Worm (Caenorhabditis elegans): ENCODE results near the gene clec-74.

DNA sequence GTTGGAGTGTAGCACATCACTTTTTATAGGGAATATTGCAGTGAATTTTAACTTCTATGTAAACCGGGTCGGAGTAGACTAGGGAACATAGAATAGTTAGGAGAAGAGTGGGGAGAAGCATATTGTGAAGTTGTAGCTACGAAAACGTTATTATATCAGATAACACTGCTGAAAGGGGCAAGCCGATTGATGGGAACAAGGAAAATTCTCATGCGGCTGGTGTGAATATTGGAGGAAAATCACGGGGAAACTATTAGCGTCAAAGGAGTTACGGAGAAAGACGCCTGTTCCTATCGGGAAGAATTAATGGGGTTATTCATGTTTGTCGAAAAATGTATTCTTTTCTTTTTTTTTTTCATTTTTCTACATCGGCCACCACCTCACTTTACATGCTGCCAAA is 36.5 kb downstream of the clec-74 start, which contains the start of gene F47C12.6:
- TF ChIP-seq lin-39 (tag; optimal IDR thresholded peaks at IDR 0.05): no peak
- no peak for TF ChIP-seq sptf-1 (tag; optimal IDR thresholded peaks at IDR 0.05)
- no peak for TF ChIP-seq fkh-10 (GFP tag; optimal IDR thresholded peaks at IDR 0.05)
- no peak for TF ChIP-seq rnt-1 (tag; optimal IDR thresholded peaks at IDR 0.05)
- TF ChIP-seq hlh-17 (GFP tag; optimal IDR thresholded peaks at IDR 0.05; ENCODE audit: borderline replicate concordance): no peak
- no peak for TF ChIP-seq nhr-47 (tag; optimal IDR thresholded peaks at IDR 0.05)
- TF ChIP-seq blmp-1 (tag; optimal IDR thresholded peaks at IDR 0.05): no peak
- TF ChIP-seq snpc-4 (tag; optimal IDR thresholded peaks at IDR 0.05): no peak
- TF ChIP-seq lin-14 (GFP tag; optimal IDR thresholded peaks at IDR 0.05): no peak
- TF ChIP-seq nhr-12 (tag; optimal IDR thresholded peaks at IDR 0.05): no peak
- no peak for TF ChIP-seq ceh-8 (GFP tag; optimal IDR thresholded peaks at IDR 0.05)
- TF ChIP-seq irx-1 (tag; optimal IDR thresholded peaks at IDR 0.05): no peak
- TF ChIP-seq lin-15B (tag; optimal IDR thresholded peaks at IDR 0.05): no peak
- TF ChIP-seq nhr-84 (tag; optimal IDR thresholded peaks at IDR 0.05): no peak
